Worm (Caenorhabditis elegans): ENCODE measurements around the gene srt-50.

DNA sequence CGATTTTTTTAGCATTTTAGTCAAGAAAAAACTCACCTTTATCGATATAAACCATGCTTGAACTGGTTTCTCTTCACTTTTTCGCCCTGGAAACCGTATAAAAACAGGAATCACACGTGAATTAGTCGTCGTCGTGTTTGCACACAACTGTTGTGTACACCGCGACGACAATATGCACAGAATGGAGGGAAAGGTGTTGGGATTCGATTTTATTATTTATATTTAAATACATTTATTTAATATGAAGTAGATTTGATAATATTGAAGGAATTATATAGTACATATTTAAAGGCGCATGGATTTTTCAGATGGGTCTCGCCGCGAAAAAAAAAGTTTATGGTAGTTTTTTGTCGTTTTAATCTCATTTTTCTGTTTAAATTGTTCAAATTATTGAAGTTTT is 45.6 kb upstream of the srt-50 start, which contains the start of gene Y41E3.8:
- TF ChIP-seq tra-4 (tag; optimal IDR thresholded peaks at IDR 0.05) = no peak
- no peak for TF ChIP-seq aly-1 (tag; optimal IDR thresholded peaks at IDR 0.05)
- no peak for TF ChIP-seq hnd-1 (tag; optimal IDR thresholded peaks at IDR 0.05)
- no peak for TF ChIP-seq B0310.2 (tag; optimal IDR thresholded peaks at IDR 0.05)
- no peak for TF ChIP-seq pes-1 (GFP tag; IDR thresholded peaks at IDR 0.05)
- no peak for TF ChIP-seq F13C5.2 (tag; optimal IDR thresholded peaks at IDR 0.05)
- no peak for TF ChIP-seq ama-1 (optimal IDR thresholded peaks at IDR 0.05)
- no peak for TF ChIP-seq flt-1 (GFP tag; IDR thresholded peaks at IDR 0.05)
- no peak for TF ChIP-seq tbx-11 (GFP tag; IDR thresholded peaks at IDR 0.05)
- no peak for TF ChIP-seq ets-7 (tag; optimal IDR thresholded peaks at IDR 0.05)
- no peak for TF ChIP-seq tbx-37 (GFP tag; conservative IDR thresholded peaks at IDR 0.05)
- TF ChIP-seq ceh-36 (tag; optimal IDR thresholded peaks at IDR 0.05) = no peak
